Worm (Caenorhabditis elegans): ENCODE results near the gene col-126.

Gene col-126

DNA sequence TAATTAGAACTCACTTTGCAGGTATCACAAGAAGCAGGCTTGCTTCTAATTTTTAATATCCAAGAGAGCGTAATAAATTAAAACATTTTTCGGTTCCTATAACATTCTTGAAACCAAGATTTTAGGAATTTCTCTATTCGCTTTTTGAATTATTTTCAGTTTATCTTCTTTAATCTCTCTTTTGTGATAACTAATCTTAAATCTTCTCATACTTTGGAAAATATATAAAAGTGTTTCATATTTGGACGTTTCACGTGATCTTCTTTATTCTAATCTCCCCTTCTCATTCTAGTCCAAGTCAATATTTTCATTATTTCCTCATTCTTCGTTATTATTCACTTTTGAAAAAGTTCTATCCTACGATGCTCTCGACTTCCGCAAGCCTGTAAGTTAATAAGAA is 1.7 kb upstream of the col-126 start, which contains the start of gene F54D1.1:
Gene F54D1.1 (plus strand): TSS at position 301 of the 400 bp plus-strand sequence.
- TF ChIP-seq nhr-232 (tag; optimal IDR thresholded peaks at IDR 0.05) (no peak), sdc-2 (tag; optimal IDR thresholded peaks at IDR 0.05) (no peak), hlh-30 (tag; optimal IDR thresholded peaks at IDR 0.05; ENCODE audit: insufficient read depth) (no peak), pat-9 (tag; optimal IDR thresholded peaks at IDR 0.05) (no peak), ref-2 (tag; optimal IDR thresholded peaks at IDR 0.05) (no peak), elt-4 (tag; optimal IDR thresholded peaks at IDR 0.05) (no peak), ceh-14 (tag; optimal IDR thresholded peaks at IDR 0.05) (no peak), elt-2 (tag; optimal IDR thresholded peaks at IDR 0.05) (no peak), C08G9.2 (tag; optimal IDR thresholded peaks at IDR 0.05) (no peak), hlh-6 (tag; optimal IDR thresholded peaks at IDR 0.05) (no peak), ceh-30 (tag; optimal IDR thresholded peaks at IDR 0.05) (no peak)

DNA sequence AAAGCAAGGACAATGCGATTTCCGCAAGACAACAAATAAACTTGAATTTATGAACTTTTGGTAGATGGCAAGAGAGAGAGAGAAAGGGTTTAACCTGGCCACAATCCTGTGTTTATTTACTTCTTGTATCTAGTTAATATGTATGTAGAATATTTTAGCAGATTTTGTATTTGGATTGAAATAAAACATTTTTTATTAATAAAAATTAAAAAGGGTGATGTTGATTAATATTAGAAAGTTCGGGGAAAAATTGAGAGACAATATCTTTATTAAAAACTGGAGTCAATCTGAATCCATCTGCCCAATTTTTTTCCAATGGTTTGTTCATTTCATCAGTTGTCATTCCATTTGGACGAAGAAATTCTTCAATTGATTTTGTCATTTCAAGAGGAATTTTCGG is 2.9 kb downstream of the col-126 start, which contains the start of gene col-127:
Gene col-127 (minus strand): TSS at position 101 of the 400 bp plus-strand sequence.
- TF ChIP-seq ets-4 (tag; optimal IDR thresholded peaks at IDR 0.05) (no peak), ceh-22 (tag; optimal IDR thresholded peaks at IDR 0.05) (no peak), pros-1 (tag; optimal IDR thresholded peaks at IDR 0.05) (no peak), ama-1 (optimal IDR thresholded peaks at IDR 0.05) (no peak), sdc-2 (tag; optimal IDR thresholded peaks at IDR 0.05) (no peak), unc-55 (GFP tag; optimal IDR thresholded peaks at IDR 0.05) (no peak), nhr-11 (tag; optimal IDR thresholded peaks at IDR 0.05) (no peak), rnt-1 (tag; optimal IDR thresholded peaks at IDR 0.05) (no peak), ceh-2 (tag; optimal IDR thresholded peaks at IDR 0.05) (no peak), hlh-6 (tag; optimal IDR thresholded peaks at IDR 0.05) (no peak), fax-1 (tag; optimal IDR thresholded peaks at IDR 0.05) (no peak), elt-2 (tag; optimal IDR thresholded peaks at IDR 0.05) (no peak), dmd-4 (tag; optimal IDR thresholded peaks at IDR 0.05; ENCODE audit: borderline replicate concordance) (no peak), ceh-45 (GFP tag; IDR thresholded peaks at IDR 0.05) (no peak), syd-9 (tag; optimal IDR thresholded peaks at IDR 0.05) (no peak), hlh-15 (tag; optimal IDR thresholded peaks at IDR 0.05) (no peak), unc-42 (tag; optimal IDR thresholded peaks at IDR 0.05) (no peak), che-1 (tag; optimal IDR thresholded peaks at IDR 0.05) (no peak)

DNA sequence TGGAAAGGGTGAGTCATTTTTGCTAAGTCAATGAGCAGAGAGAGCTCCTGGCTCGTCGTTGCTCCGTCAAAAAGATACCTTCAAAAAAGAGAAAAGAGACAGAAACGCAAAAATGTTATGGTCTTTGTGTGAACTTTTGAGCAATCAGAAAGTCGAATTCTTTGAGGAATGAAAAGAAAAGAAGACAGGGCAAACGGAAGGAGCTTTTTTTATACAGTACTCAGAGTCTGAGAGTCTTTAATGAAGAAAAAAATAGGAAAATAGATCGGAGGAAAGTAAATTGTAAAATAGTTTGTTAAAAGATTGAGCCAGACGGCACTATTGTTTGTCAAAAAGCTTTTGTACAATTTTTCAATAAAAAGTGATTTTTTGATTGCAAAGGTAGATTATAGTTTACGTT is 6.3 kb downstream of the col-126 start:
- TF ChIP-seq zip-5 (tag; optimal IDR thresholded peaks at IDR 0.05) (no peak), syd-9 (tag; optimal IDR thresholded peaks at IDR 0.05) (no peak), unc-86 (tag; optimal IDR thresholded peaks at IDR 0.05) (no peak), ceh-34 (tag; optimal IDR thresholded peaks at IDR 0.05) (no peak), hlh-15 (tag; optimal IDR thresholded peaks at IDR 0.05) (no peak), eyg-1 (tag; optimal IDR thresholded peaks at IDR 0.05) (no peak), ahr-1 (tag; optimal IDR thresholded peaks at IDR 0.05) (no peak), unc-42 (tag; optimal IDR thresholded peaks at IDR 0.05) (no peak), che-1 (tag; optimal IDR thresholded peaks at IDR 0.05) (no peak), ceh-48 (tag; optimal IDR thresholded peaks at IDR 0.05) (no peak), elt-4 (tag; optimal IDR thresholded peaks at IDR 0.05) (no peak), rnt-1 (tag; optimal IDR thresholded peaks at IDR 0.05) (no peak), pha-2 (tag; optimal IDR thresholded peaks at IDR 0.05) (no peak), fkh-10 (GFP tag; optimal IDR thresholded peaks at IDR 0.05) (no peak), ets-4 (tag; optimal IDR thresholded peaks at IDR 0.05) (no peak), elt-2 (tag; optimal IDR thresholded peaks at IDR 0.05) (no peak), ceh-2 (tag; optimal IDR thresholded peaks at IDR 0.05) (no peak), fax-1 (tag; optimal IDR thresholded peaks at IDR 0.05) (no peak)

DNA sequence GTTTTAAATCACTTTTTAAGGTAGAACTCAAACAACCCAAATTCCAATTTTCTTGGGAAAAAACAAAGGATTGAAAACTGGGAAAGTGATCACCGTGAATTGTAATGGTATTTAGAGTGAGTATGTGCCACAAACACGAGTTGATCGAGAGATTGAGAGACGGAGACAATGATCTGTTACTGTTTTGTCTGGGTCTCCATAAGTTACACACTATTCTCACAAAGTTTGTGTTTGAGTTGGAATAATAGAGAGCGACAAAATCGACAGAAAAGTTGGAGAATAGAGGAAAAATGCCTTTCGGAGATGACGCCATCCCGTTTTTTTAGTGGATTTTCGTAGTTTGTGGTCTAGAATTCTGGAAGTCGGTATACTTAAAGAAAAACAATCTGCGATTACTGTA is 8.1 kb downstream of the col-126 start, which contains the start of gene nhr-7:
Gene nhr-7 (minus strand): TSS at position 101 of the 400 bp plus-strand sequence.
- no peak for TF ChIP-seq fax-1 (tag; optimal IDR thresholded peaks at IDR 0.05)
- TF ChIP-seq dmd-4 (tag; optimal IDR thresholded peaks at IDR 0.05; ENCODE audit: borderline replicate concordance), result no peak
- no peak for TF ChIP-seq hlh-15 (tag; optimal IDR thresholded peaks at IDR 0.05)
- TF ChIP-seq unc-42 (tag; optimal IDR thresholded peaks at IDR 0.05), result no peak
- TF ChIP-seq tbx-7 (tag; optimal IDR thresholded peaks at IDR 0.05), result no peak
- no peak for TF ChIP-seq ama-1 (optimal IDR thresholded peaks at IDR 0.05)
- TF ChIP-seq rnt-1 (tag; optimal IDR thresholded peaks at IDR 0.05), result no peak
- TF ChIP-seq pha-4 (tag; optimal IDR thresholded peaks at IDR 0.05), result no peak
- no peak for TF ChIP-seq pqm-1 (tag; optimal IDR thresholded peaks at IDR 0.05)
- TF ChIP-seq elt-2 (tag; optimal IDR thresholded peaks at IDR 0.05), result no peak
- TF ChIP-seq elt-4 (tag; optimal IDR thresholded peaks at IDR 0.05), result no peak
- no peak for TF ChIP-seq ahr-1 (tag; optimal IDR thresholded peaks at IDR 0.05)
- TF ChIP-seq T23F11.4 (GFP tag; optimal IDR thresholded peaks at IDR 0.05), result no peak
- no peak for TF ChIP-seq ceh-45 (GFP tag; IDR thresholded peaks at IDR 0.05)
- TF ChIP-seq F13H6.1 (tag; optimal IDR thresholded peaks at IDR 0.05), result no peak
